Fruit fly (Drosophila melanogaster) S2 (cell line): Measurements from ENCODE around the gene lsn.

Experiments
- CG8478 ChIP-seq: fragments of >200 bp; optimal IDR thresholded peaks from 2 replicates; lab custom pipeline; 2018
- CTCF ChIP-seq, 2 experiments: fragments of >200 bp; optimal IDR thresholded peaks; 2 replicates each; lab custom pipeline; 2018

DNA sequence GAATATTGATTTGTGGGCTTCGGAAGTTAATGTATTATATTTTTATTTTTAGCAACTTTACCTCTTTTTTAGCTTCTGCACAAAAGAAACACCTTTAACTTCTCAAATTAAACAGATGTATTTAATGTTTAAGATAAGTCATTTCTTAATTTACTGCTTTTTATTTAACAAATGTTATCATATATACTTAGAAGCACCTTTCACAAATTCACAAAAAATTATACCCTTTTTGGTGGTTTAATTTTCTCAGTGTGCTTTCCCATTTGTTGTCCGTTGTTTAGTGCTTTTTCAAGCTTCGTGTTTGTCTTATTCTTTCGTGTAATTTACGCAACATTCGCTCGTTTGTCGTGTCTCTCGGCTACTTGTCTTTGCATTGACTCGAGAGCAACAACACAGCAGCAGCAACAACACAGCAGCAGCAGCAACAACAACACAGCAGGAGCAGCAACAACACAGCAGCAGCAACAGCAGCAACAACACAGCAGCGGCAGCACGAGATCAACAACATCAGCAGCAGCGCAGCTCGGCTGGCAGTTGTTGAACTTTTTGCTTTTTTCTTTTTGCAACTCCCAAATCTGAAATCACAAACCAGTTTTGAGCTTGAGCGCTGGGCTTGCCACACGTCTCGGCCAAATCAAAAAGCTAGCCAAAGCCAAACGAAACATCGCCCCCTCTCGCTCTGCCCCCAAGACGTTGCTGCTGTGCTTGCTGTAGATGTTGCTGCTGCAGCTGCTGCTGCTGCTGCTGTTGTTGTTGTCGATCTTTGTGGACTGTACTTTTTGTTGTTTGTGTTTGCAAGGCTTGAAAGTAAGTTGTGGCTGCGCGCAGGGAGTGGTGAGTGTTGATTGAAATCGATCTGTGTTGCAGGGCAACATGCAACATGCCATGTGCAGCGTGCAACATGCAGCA is 27.6 kb upstream of the lsn start:
- TF ChIP-seq CG8478 (lab: Kevin White, UChicago) (no peak), CTCF (optimal IDR thresholded peaks at IDR 0.05; lab: Kevin White, UChicago) (no peak)
